Worm (Caenorhabditis elegans): ENCODE data around the gene ech-1.1.

- TF ChIP-seq W03F9.2 (tag; optimal IDR thresholded peaks at IDR 0.05) (no peak), dao-5 (tag; optimal IDR thresholded peaks at IDR 0.05) (no peak), him-1 (tag; optimal IDR thresholded peaks at IDR 0.05) (no peak)
These were observed 45.3 kb downstream of the ech-1.1 start, which contains the start of the genes srt-22 and nhr-246 for ce11 chrV:15315827-15316527.

Measured in whole organism, L4/young adult.